Worm (Caenorhabditis elegans) whole organism, L1 larva: ENCODE results near the gene txdc-12.2.

Experiments used
- C16A3.4 ChIP-seq: fragments of 150-350 bp; optimal IDR thresholded peaks from 2 replicates; lab custom pipeline; 2014; ENCODE audit warnings: missing biosample characterization, missing genetic modification characterization
- C34B4.2 ChIP-seq: sonication (generic microtip); optimal IDR thresholded peaks from 2 replicates; lab custom pipeline; 2017; ENCODE audit warnings: mild to moderate bottlenecking, missing genetic modification characterization, missing compliant biosample characterization
- aha-1 ChIP-seq: fragments of 150-350 bp; optimal IDR thresholded peaks from 2 replicates; lab custom pipeline; 2014; ENCODE audit warnings: missing biosample characterization, missing genetic modification characterization
- alr-1 ChIP-seq: fragments of 200-800 bp; sonication (Bioruptor generic); optimal IDR thresholded peaks from 2 replicates; lab custom pipeline; 2018; ENCODE audit warnings: borderline replicate concordance, mild to moderate bottlenecking, missing genetic modification characterization, missing compliant biosample characterization
- ama-1 ChIP-seq: fragments of 150-350 bp; optimal IDR thresholded peaks from 2 replicates; lab custom pipeline; 2014
- blmp-1 ChIP-seq: fragments of 150-350 bp; optimal IDR thresholded peaks from 2 replicates; lab custom pipeline; 2014; ENCODE audit warnings: missing biosample characterization, missing genetic modification characterization
- ceh-82 ChIP-seq, 3 experiments: fragments of 150-350 bp in 1 of 3; sonication (generic microtip) in 2 of 3; optimal IDR thresholded peaks; 2 replicates each; lab custom pipeline; 2014 to 2017; ENCODE audit warnings: missing biosample characterization in 3 of 3, missing genetic modification characterization in 3 of 3
- dpl-1 ChIP-seq, 3 experiments: fragments of 150-350 bp in 2 of 3; sonication (generic microtip) in 1 of 3; optimal IDR thresholded peaks; 2 replicates each; lab custom pipeline; 2014 to 2017; ENCODE audit warnings: missing biosample characterization in 3 of 3, missing genetic modification characterization in 3 of 3, missing genetic modification reagents in 3 of 3
- efl-3 ChIP-seq: fragments of 200-800 bp; sonication (Bioruptor generic); optimal IDR thresholded peaks from 2 replicates; lab custom pipeline; 2018; ENCODE audit warnings: mild to moderate bottlenecking, missing genetic modification characterization, missing compliant biosample characterization
- egl-27 ChIP-seq, 2 experiments: fragments of 150-350 bp in 1 of 2; sonication (generic microtip); optimal IDR thresholded peaks; 3 replicates each; lab custom pipeline; 2017 to 2018; ENCODE audit warnings: missing biosample characterization in 2 of 2, missing genetic modification characterization in 2 of 2, missing genetic modification reagents in 2 of 2
- ets-5 ChIP-seq: fragments of 200-800 bp; sonication (Bioruptor generic); IDR thresholded peaks from 2 replicates; pipeline ENCODE4 v1.3.6; 2022; ENCODE audit warnings: missing genetic modification characterization, missing compliant biosample characterization
- fkh-10 ChIP-seq: sonication (generic microtip); optimal IDR thresholded peaks from 2 replicates; lab custom pipeline; 2017; ENCODE audit warnings: missing biosample characterization, missing genetic modification reagents, missing genetic modification characterization
- fkh-4 ChIP-seq: sonication (generic microtip); optimal IDR thresholded peaks from 2 replicates; lab custom pipeline; 2016; ENCODE audit warnings: missing compliant biosample characterization, missing genetic modification characterization, borderline replicate concordance
- fkh-8 ChIP-seq: sonication (generic microtip); optimal IDR thresholded peaks from 2 replicates; lab custom pipeline; 2016; ENCODE audit warnings: mild to moderate bottlenecking, missing genetic modification characterization, missing compliant biosample characterization
- hlh-17 ChIP-seq: fragments of 200-800 bp; sonication (Bioruptor generic); optimal IDR thresholded peaks from 2 replicates; lab custom pipeline; 2018; ENCODE audit warnings: missing genetic modification characterization, mild to moderate bottlenecking, missing compliant biosample characterization, moderate library complexity, borderline replicate concordance
- hlh-4 ChIP-seq: sonication (generic microtip); optimal IDR thresholded peaks from 2 replicates; lab custom pipeline; 2016; ENCODE audit warnings: mild to moderate bottlenecking, missing genetic modification characterization, missing compliant biosample characterization
- hpl-2 ChIP-seq: fragments of 150-350 bp; optimal IDR thresholded peaks from 2 replicates; lab custom pipeline; 2014; ENCODE audit warnings: missing biosample characterization, missing genetic modification reagents, missing genetic modification characterization
- lin-13 ChIP-seq: fragments of 150-350 bp; optimal IDR thresholded peaks from 2 replicates; lab custom pipeline; 2014; ENCODE audit warnings: missing biosample characterization, missing genetic modification reagents, missing genetic modification characterization
- lin-14 ChIP-seq: fragments of 200-800 bp; sonication (Bioruptor generic); optimal IDR thresholded peaks from 2 replicates; lab custom pipeline; 2018; ENCODE audit warnings: mild to moderate bottlenecking, missing genetic modification characterization, moderate library complexity, missing compliant biosample characterization
- lin-15B ChIP-seq: fragments of 150-350 bp; sonication (generic microtip); optimal IDR thresholded peaks from 3 replicates; lab custom pipeline; 2014; ENCODE audit warnings: missing biosample characterization, missing genetic modification characterization
- lin-39 ChIP-seq: fragments of 150-350 bp; optimal IDR thresholded peaks from 2 replicates; lab custom pipeline; 2014; ENCODE audit warnings: missing biosample characterization, missing genetic modification reagents, missing genetic modification characterization
- lsy-2 ChIP-seq, 2 experiments: fragments of 150-350 bp; optimal IDR thresholded peaks; 2 replicates each; lab custom pipeline; 2014; ENCODE audit warnings: missing biosample characterization in 2 of 2, missing genetic modification characterization in 2 of 2
- mab-9 ChIP-seq: fragments of 200-800 bp; sonication (Bioruptor generic); IDR thresholded peaks from 2 replicates; pipeline ENCODE4 v1.3.6; 2022; ENCODE audit warnings: missing genetic modification reagents, missing genetic modification characterization, missing compliant biosample characterization
- mef-2 ChIP-seq: fragments of 150-350 bp; optimal IDR thresholded peaks from 2 replicates; lab custom pipeline; 2014; ENCODE audit warnings: missing biosample characterization, missing genetic modification characterization
- mep-1 ChIP-seq: fragments of 150-350 bp; optimal IDR thresholded peaks from 2 replicates; lab custom pipeline; 2014; ENCODE audit warnings: missing biosample characterization, missing genetic modification characterization
- nhr-12 ChIP-seq: sonication (generic microtip); optimal IDR thresholded peaks from 2 replicates; lab custom pipeline; 2017; ENCODE audit warnings: missing biosample characterization, missing genetic modification characterization
- nhr-20 ChIP-seq: sonication (generic microtip); optimal IDR thresholded peaks from 2 replicates; lab custom pipeline; 2016; ENCODE audit warnings: mild to moderate bottlenecking, missing genetic modification characterization, missing compliant biosample characterization
- nhr-237 ChIP-seq: fragments of 150-350 bp; optimal IDR thresholded peaks from 2 replicates; lab custom pipeline; 2014; ENCODE audit warnings: missing biosample characterization, missing genetic modification characterization
- nhr-28 ChIP-seq: fragments of 150-350 bp; optimal IDR thresholded peaks from 2 replicates; lab custom pipeline; 2014; ENCODE audit warnings: missing biosample characterization, missing genetic modification characterization
- nhr-47 ChIP-seq: sonication (generic microtip); optimal IDR thresholded peaks from 2 replicates; lab custom pipeline; 2016; ENCODE audit warnings: mild to moderate bottlenecking, missing genetic modification characterization, moderate library complexity, missing compliant biosample characterization
- nhr-71 ChIP-seq: sonication (generic microtip); optimal IDR thresholded peaks from 2 replicates; lab custom pipeline; 2016; ENCODE audit warnings: mild to moderate bottlenecking, missing genetic modification characterization, moderate library complexity, missing compliant biosample characterization
- nhr-77 ChIP-seq: fragments of 150-350 bp; optimal IDR thresholded peaks from 2 replicates; lab custom pipeline; 2014; ENCODE audit warnings: missing biosample characterization, missing genetic modification characterization
- nhr-84 ChIP-seq: sonication (generic microtip); optimal IDR thresholded peaks from 2 replicates; lab custom pipeline; 2017; ENCODE audit warnings: missing biosample characterization, missing genetic modification characterization
- nhr-85 ChIP-seq: sonication (generic microtip); peaks from one replicate; lab custom pipeline; 2016; ENCODE audit warnings: missing genetic modification characterization, inconsistent platforms, missing compliant biosample characterization
- pag-3 ChIP-seq: sonication (generic microtip); optimal IDR thresholded peaks from 2 replicates; lab custom pipeline; 2017; ENCODE audit warnings: missing genetic modification characterization, mild to moderate bottlenecking, missing compliant biosample characterization, antibody characterized with exemption, borderline replicate concordance; ENCODE audit not compliant: insufficient read depth
- pqm-1 ChIP-seq: sonication (generic microtip); optimal IDR thresholded peaks from 3 replicates; lab custom pipeline; 2017; ENCODE audit warnings: missing biosample characterization, missing genetic modification characterization
- skn-1 ChIP-seq: fragments of 150-350 bp; optimal IDR thresholded peaks from 2 replicates; lab custom pipeline; 2014; ENCODE audit warnings: missing biosample characterization, missing genetic modification characterization
- snpc-4 ChIP-seq: fragments of 150-350 bp; optimal IDR thresholded peaks from 2 replicates; lab custom pipeline; 2014; ENCODE audit warnings: missing biosample characterization, missing genetic modification characterization
- snu-23 ChIP-seq: sonication (generic microtip); optimal IDR thresholded peaks from 2 replicates; lab custom pipeline; 2016; ENCODE audit warnings: missing genetic modification characterization, missing compliant biosample characterization
- sox-4 ChIP-seq: sonication (generic microtip); optimal IDR thresholded peaks from 2 replicates; lab custom pipeline; 2016; ENCODE audit warnings: missing genetic modification characterization, missing compliant biosample characterization
- swsn-7 ChIP-seq: sonication (generic microtip); optimal IDR thresholded peaks from 2 replicates; lab custom pipeline; 2016; ENCODE audit warnings: missing genetic modification characterization, missing compliant biosample characterization
- tlp-1 ChIP-seq: fragments of 150-350 bp; optimal IDR thresholded peaks from 2 replicates; lab custom pipeline; 2014; ENCODE audit warnings: missing biosample characterization, missing genetic modification characterization
- unc-130 ChIP-seq: fragments of 150-350 bp; optimal IDR thresholded peaks from 2 replicates; lab custom pipeline; 2017; ENCODE audit warnings: missing biosample characterization, missing genetic modification characterization, inconsistent platforms
- unc-30 ChIP-seq: sonication (generic microtip); optimal IDR thresholded peaks from 2 replicates; lab custom pipeline; 2017; ENCODE audit warnings: missing biosample characterization, missing genetic modification characterization
- unc-86 ChIP-seq: sonication (generic microtip); optimal IDR thresholded peaks from 2 replicates; lab custom pipeline; 2016; ENCODE audit warnings: missing genetic modification characterization, missing compliant biosample characterization
- unc-98 ChIP-seq: fragments of 200-800 bp; sonication (Bioruptor generic); IDR thresholded peaks from 2 replicates; pipeline ENCODE4 v1.3.6; 2022; ENCODE audit warnings: missing genetic modification characterization, missing compliant biosample characterization
- vab-15 ChIP-seq: sonication (generic microtip); optimal IDR thresholded peaks from 2 replicates; lab custom pipeline; 2017; ENCODE audit warnings: missing genotype, mild to moderate bottlenecking, missing genetic modification characterization, missing compliant biosample characterization
- xbp-1 ChIP-seq: sonication (generic microtip); optimal IDR thresholded peaks from 2 replicates; lab custom pipeline; 2016; ENCODE audit warnings: missing genetic modification characterization, missing compliant biosample characterization

The txdc-12.2 gene

DNA sequence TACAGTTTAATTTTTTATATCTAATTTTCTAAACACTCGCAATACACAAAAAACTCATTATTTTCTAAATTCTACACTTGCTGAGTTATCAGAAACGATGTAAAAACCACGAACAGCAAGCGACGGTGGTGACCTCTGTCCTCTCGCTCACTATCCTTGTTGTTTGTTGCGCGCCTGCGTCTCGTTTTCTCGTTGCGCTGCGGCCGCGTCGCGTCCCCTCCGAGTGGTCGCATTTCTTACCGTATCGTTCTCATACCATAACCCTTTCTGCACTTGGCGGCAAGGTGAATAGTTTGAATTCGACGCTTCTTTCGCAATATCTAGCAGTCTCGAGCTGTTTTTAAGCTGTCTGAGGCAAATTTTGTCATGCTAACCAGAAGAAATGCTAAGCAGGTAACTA is 15.2 kb downstream of the txdc-12.2 start, which contains the start of gene lsy-2 (continued):
- TF ChIP-seq alr-1 (tag; lab: Kevin White, UChicago) (no peak), xbp-1 (peak; percentile 35), tlp-1 (tag; lab: Kevin White, UChicago) (no peak), fkh-8 (tag; lab: Kevin White, UChicago) (no peak), unc-98 (GFP tag; lab: Robert Waterston, UW) (no peak), hpl-2 (no peak), nhr-28 (tag; lab: Kevin White, UChicago) (no peak), unc-130 (tag; lab: Kevin White, UChicago) (peak; percentile 18), ama-1 (lab: Kevin White, UChicago) (no peak), unc-30 (tag; lab: Kevin White, UChicago) (no peak), aha-1 (tag; lab: Kevin White, UChicago) (no peak), skn-1 (tag; lab: Kevin White, UChicago) (peak; percentile 91), dpl-1 (GFP tag; optimal IDR thresholded peaks at IDR 0.05; lab: Kevin White, UChicago) (peak; percentile 75 to 79 (median 76)), snu-23 (GFP tag; lab: Kevin White, UChicago) (peak; percentile 52), vab-15 (no peak), hlh-17 (GFP tag; lab: Kevin White, UChicago) (no peak), fkh-10 (no peak), lin-39 (tag; lab: Kevin White, UChicago) (no peak), blmp-1 (tag; lab: Kevin White, UChicago) (peak; percentile 55), nhr-85 (tag; lab: Kevin White, UChicago) (peak; percentile 43), snpc-4 (tag; lab: Kevin White, UChicago) (no peak), lin-15B (tag; lab: Kevin White, UChicago) (no peak), nhr-237 (tag; lab: Kevin White, UChicago) (no peak), egl-27 (tag; optimal IDR thresholded peaks at IDR 0.05; lab: Kevin White, UChicago) (no peak), lin-14 (GFP tag; lab: Kevin White, UChicago) (peak; percentile 64), pqm-1 (tag; lab: Kevin White, UChicago) (no peak), swsn-7 (tag; lab: Kevin White, UChicago) (peak; percentile 40), nhr-77 (tag; lab: Kevin White, UChicago) (peak; percentile 50), mef-2 (no peak), hlh-4 (tag; lab: Kevin White, UChicago) (no peak), sox-4 (tag; lab: Kevin White, UChicago) (no peak), nhr-47 (tag; lab: Kevin White, UChicago) (peak; percentile 45), pag-3 (no peak), C16A3.4 (peak; percentile 64), lsy-2 (tag; optimal IDR thresholded peaks at IDR 0.05; lab: Kevin White, UChicago) (no peak), unc-86 (tag; lab: Kevin White, UChicago) (no peak), lin-13 (GFP tag; lab: Kevin White, UChicago) (no peak), ceh-82 (tag; optimal IDR thresholded peaks at IDR 0.05; lab: Kevin White, UChicago) (peak in 1 of 3 experiments; percentile 43), nhr-71 (tag; lab: Kevin White, UChicago) (peak; percentile 62), ets-5 (GFP tag; lab: Robert Waterston, UW) (no peak), nhr-20 (tag; lab: Kevin White, UChicago) (peak; percentile 53), mep-1 (tag; lab: Kevin White, UChicago) (no peak), efl-3 (GFP tag; lab: Kevin White, UChicago) (no peak), fkh-4 (tag; lab: Kevin White, UChicago) (no peak), C34B4.2 (no peak), mab-9 (no peak), nhr-12 (tag; lab: Kevin White, UChicago) (no peak), nhr-84 (tag; lab: Kevin White, UChicago) (no peak)
